Worm (Caenorhabditis elegans) whole organism, young adult: ENCODE measurements around the gene acox-1.6.

Experiments used
- B0035.1 ChIP-seq: sonication (generic microtip); optimal IDR thresholded peaks from 2 replicates; lab custom pipeline; 2016; ENCODE audit warnings: missing genetic modification characterization, mild to moderate bottlenecking, missing compliant biosample characterization, missing genotype, missing genetic modification reagents
- C06A6.2 ChIP-seq: fragments of 200-800 bp; sonication (Bioruptor generic); conservative IDR thresholded peaks from 2 replicates; pipeline ENCODE4 v1.3.6; 2022; ENCODE audit warnings: missing genetic modification characterization, missing compliant biosample characterization
- C17E4.6 ChIP-seq: fragments of 200-800 bp; sonication (Bioruptor generic); IDR thresholded peaks from 2 replicates; pipeline ENCODE4 v1.3.6; 2022; ENCODE audit warnings: missing genetic modification reagents, missing genetic modification characterization, missing compliant biosample characterization
- F10E7.11 ChIP-seq: sonication (generic microtip); optimal IDR thresholded peaks from 2 replicates; lab custom pipeline; 2017; ENCODE audit warnings: mild to moderate bottlenecking, missing genetic modification characterization, moderate library complexity, missing compliant biosample characterization
- F33H1.4 ChIP-seq: fragments of 200-800 bp; sonication (Bioruptor generic); IDR thresholded peaks from 2 replicates; pipeline ENCODE4 v1.3.6; 2022; ENCODE audit warnings: missing genetic modification reagents, missing genetic modification characterization, missing compliant biosample characterization
- F57C9.4 ChIP-seq: sonication (generic microtip); optimal IDR thresholded peaks from 2 replicates; lab custom pipeline; 2017; ENCODE audit warnings: mild to moderate bottlenecking, missing genetic modification characterization, missing compliant biosample characterization
- K11D2.4 ChIP-seq: fragments of 200-800 bp; sonication (Bioruptor generic); IDR thresholded peaks from 2 replicates; pipeline ENCODE4 v1.3.6; 2022; ENCODE audit warnings: missing genetic modification reagents, missing genetic modification characterization, missing compliant biosample characterization
- T07F8.4 ChIP-seq: sonication (generic microtip); optimal IDR thresholded peaks from 2 replicates; lab custom pipeline; 2016; ENCODE audit warnings: mild to moderate bottlenecking, missing genetic modification characterization, moderate library complexity, missing compliant biosample characterization
- Y95B8A.8 ChIP-seq: fragments of 200-800 bp; sonication (Bioruptor generic); IDR thresholded peaks from 2 replicates; pipeline ENCODE4 v1.3.6; 2022; ENCODE audit warnings: missing genetic modification reagents, missing genetic modification characterization, missing compliant biosample characterization
- ZK185.1 ChIP-seq: sonication (generic microtip); optimal IDR thresholded peaks from 2 replicates; lab custom pipeline; 2016; ENCODE audit warnings: mild to moderate bottlenecking, missing genetic modification characterization, missing compliant biosample characterization; ENCODE audit not compliant: poor library complexity, severe bottlenecking
- atf-7 ChIP-seq: sonication (generic microtip); optimal IDR thresholded peaks from 2 replicates; lab custom pipeline; 2017; ENCODE audit warnings: mild to moderate bottlenecking, missing genetic modification characterization, missing compliant biosample characterization
- attf-6 ChIP-seq: fragments of 200-800 bp; sonication (Bioruptor generic); IDR thresholded peaks from 2 replicates; pipeline ENCODE4 v1.3.6; 2022; ENCODE audit warnings: missing genetic modification reagents, missing genetic modification characterization, missing compliant biosample characterization
- bed-1 ChIP-seq: fragments of 200-800 bp; sonication (Bioruptor generic); IDR thresholded peaks from 2 replicates; pipeline ENCODE4 v1.3.6; 2022; ENCODE audit warnings: missing genetic modification reagents, missing genetic modification characterization, missing compliant biosample characterization
- cebp-1 ChIP-seq, 2 experiments: fragments of 200-800 bp in 1 of 2; sonication (Bioruptor generic) in 1 of 2; sonication (generic microtip) in 1 of 2; IDR thresholded peaks in 1 of 2; optimal IDR thresholded peaks in 1 of 2; 2 replicates each; pipeline versions ENCODE4 v1.3.6 to Lab custom; 2017 to 2022; ENCODE audit warnings: missing compliant biosample characterization in 2 of 2, missing genetic modification characterization in 2 of 2, mild to moderate bottlenecking in 1 of 2, missing genetic modification reagents in 1 of 2, moderate library complexity in 1 of 2
- ceh-100 ChIP-seq: fragments of 200-800 bp; sonication (Bioruptor generic); IDR thresholded peaks from 2 replicates; pipeline ENCODE4 v1.3.6; 2022; ENCODE audit warnings: missing genetic modification reagents, missing genetic modification characterization, missing compliant biosample characterization
- ceh-58 ChIP-seq: fragments of 200-800 bp; sonication (Bioruptor generic); IDR thresholded peaks from 2 replicates; pipeline ENCODE4 v1.3.6; 2022; ENCODE audit warnings: missing genetic modification characterization, missing compliant biosample characterization
- ceh-91 ChIP-seq: fragments of 200-800 bp; sonication (Bioruptor generic); IDR thresholded peaks from 2 replicates; pipeline ENCODE4 v1.3.6; 2022; ENCODE audit warnings: missing genetic modification reagents, missing genetic modification characterization, missing compliant biosample characterization
- dpff-1 ChIP-seq: sonication (generic microtip); optimal IDR thresholded peaks from 2 replicates; lab custom pipeline; 2017; ENCODE audit warnings: mild to moderate bottlenecking, missing genetic modification characterization, missing compliant biosample characterization
- him-1 ChIP-seq: sonication (generic microtip); optimal IDR thresholded peaks from 2 replicates; lab custom pipeline; 2016; ENCODE audit warnings: missing genotype, missing genetic modification reagents, missing genetic modification characterization, missing compliant biosample characterization
- hlh-12 ChIP-seq: sonication (generic microtip); optimal IDR thresholded peaks from 2 replicates; lab custom pipeline; 2016; ENCODE audit warnings: missing genetic modification characterization, missing compliant biosample characterization
- hrde-1 ChIP-seq: sonication (generic microtip); optimal IDR thresholded peaks from 2 replicates; lab custom pipeline; 2016; ENCODE audit warnings: missing genetic modification characterization, mild to moderate bottlenecking, missing compliant biosample characterization, moderate library complexity, missing genotype, missing genetic modification reagents, borderline replicate concordance
- lin-40 ChIP-seq: sonication (generic microtip); optimal IDR thresholded peaks from 2 replicates; lab custom pipeline; 2016; ENCODE audit warnings: missing genetic modification characterization, mild to moderate bottlenecking, missing compliant biosample characterization, missing genotype, missing genetic modification reagents
- mes-4 ChIP-seq: sonication (generic microtip); optimal IDR thresholded peaks from 2 replicates; lab custom pipeline; 2016; ENCODE audit warnings: missing genotype, missing genetic modification characterization, missing compliant biosample characterization
- mxl-1 ChIP-seq: sonication (generic microtip); optimal IDR thresholded peaks from 2 replicates; lab custom pipeline; 2016; ENCODE audit warnings: missing genetic modification characterization, missing compliant biosample characterization
- nfya-1 ChIP-seq: sonication (generic microtip); optimal IDR thresholded peaks from 2 replicates; lab custom pipeline; 2017; ENCODE audit warnings: antibody characterized with exemption, missing compliant biosample characterization, missing genetic modification characterization, borderline replicate concordance; ENCODE audit not compliant: insufficient read depth
- nhr-80 ChIP-seq: sonication (generic microtip); optimal IDR thresholded peaks from 2 replicates; lab custom pipeline; 2016; ENCODE audit warnings: missing genetic modification characterization, missing compliant biosample characterization
- pbrm-1 ChIP-seq: fragments of 200-800 bp; sonication (Bioruptor generic); IDR thresholded peaks from 2 replicates; pipeline ENCODE4 v1.3.6; 2022; ENCODE audit warnings: missing genetic modification reagents, missing genetic modification characterization, missing compliant biosample characterization
- rec-8 ChIP-seq, 2 experiments: sonication (generic microtip); optimal IDR thresholded peaks; 2 replicates each; lab custom pipeline; 2016; ENCODE audit warnings: mild to moderate bottlenecking in 2 of 2, missing genetic modification characterization in 2 of 2, missing genetic modification reagents in 2 of 2, missing genotype in 2 of 2, missing biosample characterization in 1 of 2, missing compliant biosample characterization in 1 of 2, moderate library complexity in 1 of 2
- repo-1 ChIP-seq: sonication (generic microtip); optimal IDR thresholded peaks from 2 replicates; lab custom pipeline; 2017; ENCODE audit warnings: mild to moderate bottlenecking, missing genetic modification characterization, missing compliant biosample characterization
- rpc-1 ChIP-seq, 2 experiments: fragments of 150-350 bp in 1 of 2; sonication (generic microtip) in 1 of 2; optimal IDR thresholded peaks; 2 replicates each; lab custom pipeline; 2014 to 2018; ENCODE audit warnings: missing biosample characterization in 1 of 2, missing genetic modification characterization in 1 of 2, missing genetic modification reagents in 1 of 2, missing genotype in 1 of 2
- sdz-38 ChIP-seq: sonication (generic microtip); optimal IDR thresholded peaks from 2 replicates; lab custom pipeline; 2016; ENCODE audit warnings: missing genotype, missing genetic modification characterization, missing compliant biosample characterization
- snpc-1.3 ChIP-seq: sonication (generic microtip); optimal IDR thresholded peaks from 2 replicates; lab custom pipeline; 2017; ENCODE audit warnings: missing genetic modification characterization, mild to moderate bottlenecking, missing compliant biosample characterization, antibody characterized with exemption, moderate library complexity, missing genotype, missing genetic modification reagents; ENCODE audit not compliant: insufficient read depth
- snpc-3.4 ChIP-seq: sonication (generic microtip); optimal IDR thresholded peaks from 2 replicates; lab custom pipeline; 2017; ENCODE audit warnings: missing genetic modification characterization, mild to moderate bottlenecking, missing compliant biosample characterization, antibody characterized with exemption, moderate library complexity, missing genotype, missing genetic modification reagents
- snpc-4 ChIP-seq, 5 experiments: fragments of 150-350 bp in 1 of 5; sonication (generic microtip) in 4 of 5; optimal IDR thresholded peaks; 2 replicates each; lab custom pipeline; 2014 to 2018; ENCODE audit warnings: missing genetic modification characterization in 5 of 5, missing biosample characterization in 3 of 5, antibody characterized with exemption in 2 of 5, mild to moderate bottlenecking in 2 of 5, missing compliant biosample characterization in 2 of 5, missing genotype in 2 of 5, moderate library complexity in 2 of 5, missing genetic modification reagents in 1 of 5
- tbx-9 ChIP-seq: sonication (generic microtip); optimal IDR thresholded peaks from 2 replicates; lab custom pipeline; 2016; ENCODE audit warnings: borderline replicate concordance, missing genetic modification characterization, inconsistent platforms, missing compliant biosample characterization
- ztf-25 ChIP-seq: fragments of 200-800 bp; sonication (Bioruptor generic); IDR thresholded peaks from 2 replicates; pipeline ENCODE4 v1.3.6; 2022; ENCODE audit warnings: missing genetic modification reagents, missing genetic modification characterization, missing compliant biosample characterization
- ztf-6 ChIP-seq: fragments of 200-800 bp; sonication (Bioruptor generic); IDR thresholded peaks from 2 replicates; pipeline ENCODE4 v1.3.6; 2022; ENCODE audit warnings: missing genetic modification reagents, missing genetic modification characterization, missing compliant biosample characterization

acox-1.6 gene

DNA sequence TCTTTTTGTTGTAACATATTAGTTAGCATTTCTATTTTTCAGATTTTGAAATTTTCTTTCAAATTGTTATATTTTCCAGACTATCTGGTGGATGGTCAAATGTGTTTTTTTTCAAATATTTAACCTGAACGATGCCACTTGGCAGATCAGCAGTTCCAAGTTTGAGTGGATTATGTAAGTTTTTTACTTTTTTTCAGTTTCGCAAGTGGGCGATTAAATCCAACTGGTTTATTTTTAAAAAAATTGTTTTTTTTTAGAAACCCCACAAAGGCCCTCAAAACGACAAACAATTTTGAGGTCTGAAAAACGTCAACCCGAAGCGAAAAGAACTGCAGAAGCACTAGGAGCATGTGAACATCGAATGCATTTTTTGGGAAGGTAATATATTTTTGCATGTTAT is 11.5 kb downstream of the acox-1.6 start, which contains the start of gene Y7A5A.9:
Gene Y7A5A.9 (plus strand): TSS at position 301 of the 400 bp plus-strand sequence.
- no peak for TF ChIP-seq him-1 (tag; lab: Kevin White, UChicago)
- no peak for TF ChIP-seq repo-1 (tag; lab: Kevin White, UChicago)
- TF ChIP-seq cebp-1 (GFP tag; IDR thresholded peaks at IDR 0.05; lab: Robert Waterston, UW) = no peak
- TF ChIP-seq cebp-1 (tag; optimal IDR thresholded peaks at IDR 0.05; lab: Kevin White, UChicago) = no peak

DNA sequence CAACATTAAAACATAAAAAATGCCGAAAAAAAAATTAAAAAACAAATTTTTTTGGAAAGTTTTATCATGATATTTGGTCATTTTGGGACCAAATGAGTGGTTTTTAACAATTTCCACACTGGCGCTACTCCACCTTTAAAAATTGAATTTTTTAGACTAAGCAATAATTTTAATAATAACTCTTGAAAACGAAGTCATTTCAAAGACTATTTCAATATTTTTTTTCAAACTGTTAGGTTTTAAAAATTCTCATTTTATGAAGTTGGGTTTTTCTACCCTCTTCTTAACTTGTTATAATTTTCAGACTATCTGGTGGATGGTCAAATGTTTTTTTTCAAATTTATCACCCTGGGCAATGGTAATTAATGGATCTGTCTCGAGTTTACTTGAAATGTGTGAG is 16.1 kb downstream of the acox-1.6 start, which contains the start of gene Y7A5A.8:
Gene Y7A5A.8 (plus strand): TSS at position 301 of the 400 bp plus-strand sequence.
- no peak for TF ChIP-seq bed-1 (GFP tag; lab: Robert Waterston, UW)
- no peak for TF ChIP-seq F33H1.4 (GFP tag; lab: Robert Waterston, UW)
- TF ChIP-seq mes-4 (tag; lab: Kevin White, UChicago) = no peak
- TF ChIP-seq snpc-3.4 (tag; lab: Kevin White, UChicago) = no peak
- TF ChIP-seq pbrm-1 = no peak
- no peak for TF ChIP-seq snpc-4 (GFP tag; optimal IDR thresholded peaks at IDR 0.05; lab: Kevin White, UChicago)
- no peak for TF ChIP-seq snpc-4 (tag; optimal IDR thresholded peaks at IDR 0.05; lab: Kevin White, UChicago)
- no peak for TF ChIP-seq snpc-1.3 (tag; lab: Kevin White, UChicago)
- no peak for TF ChIP-seq rec-8 (tag; optimal IDR thresholded peaks at IDR 0.05; lab: Kevin White, UChicago)
- TF ChIP-seq K11D2.4 (GFP tag; lab: Robert Waterston, UW) = no peak
- no peak for TF ChIP-seq nhr-80 (tag; lab: Kevin White, UChicago)
- TF ChIP-seq B0035.1 (tag; lab: Kevin White, UChicago) = no peak
- TF ChIP-seq ztf-25 (GFP tag; lab: Robert Waterston, UW) = no peak
- TF ChIP-seq repo-1 (tag; lab: Kevin White, UChicago) = no peak
- no peak for TF ChIP-seq mxl-1 (tag; lab: Kevin White, UChicago)
- no peak for TF ChIP-seq hrde-1 (tag; lab: Kevin White, UChicago)

DNA sequence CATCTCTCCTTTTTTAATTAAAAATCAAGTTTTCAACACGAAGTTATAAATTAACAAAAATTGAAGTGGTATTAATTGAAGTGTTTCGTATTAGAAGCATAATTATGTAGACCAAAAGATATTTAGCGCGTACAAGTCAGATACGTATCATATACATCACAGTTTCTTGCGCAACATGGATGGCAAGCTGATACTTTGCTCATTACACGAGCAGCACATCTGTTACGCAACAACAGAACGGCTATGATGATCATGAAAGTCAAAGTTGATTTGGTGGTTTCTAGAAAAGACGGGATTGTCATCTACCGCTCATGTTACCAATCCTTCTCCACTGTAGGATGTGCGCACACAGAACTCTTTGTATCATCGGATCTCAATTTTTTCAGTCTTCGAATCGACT is 23.8 kb downstream of the acox-1.6 start:
- TF ChIP-seq F10E7.11 (no peak), F57C9.4 (tag; lab: Kevin White, UChicago) (no peak), ceh-91 (GFP tag; lab: Robert Waterston, UW) (no peak), tbx-9 (no peak), C06A6.2 (GFP tag; lab: Robert Waterston, UW) (no peak)

DNA sequence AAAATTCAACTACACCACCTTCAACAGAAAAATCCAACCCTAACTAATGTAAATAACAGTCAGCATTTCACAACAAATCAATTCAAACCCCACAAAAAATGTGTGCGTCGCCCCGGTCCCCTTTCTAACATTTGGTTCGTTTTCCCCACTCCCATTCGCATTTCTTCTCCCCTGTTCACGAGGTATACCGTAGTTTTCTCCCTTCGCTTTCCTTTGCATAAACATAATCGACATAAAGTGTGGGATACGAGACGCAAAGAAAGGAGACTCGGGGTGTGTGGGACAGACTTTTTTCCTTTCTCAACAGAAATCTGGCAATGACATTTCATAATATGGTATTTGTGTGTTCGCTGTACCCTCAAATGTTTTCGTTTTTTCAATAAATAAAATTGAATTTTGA is 27.0 kb downstream of the acox-1.6 start:
- no peak for TF ChIP-seq C17E4.6 (GFP tag; lab: Robert Waterston, UW)
- no peak for TF ChIP-seq ceh-58 (GFP tag; lab: Robert Waterston, UW)
- no peak for TF ChIP-seq atf-7
- no peak for TF ChIP-seq sdz-38 (tag; lab: Kevin White, UChicago)
- no peak for TF ChIP-seq rpc-1 (optimal IDR thresholded peaks at IDR 0.05; lab: Kevin White, UChicago)
- no peak for TF ChIP-seq rpc-1 (tag; optimal IDR thresholded peaks at IDR 0.05; lab: Kevin White, UChicago)
- no peak for TF ChIP-seq T07F8.4
- TF ChIP-seq hlh-12 (tag; lab: Kevin White, UChicago) = no peak
- TF ChIP-seq ZK185.1 (tag; lab: Kevin White, UChicago) = no peak
- TF ChIP-seq nfya-1 = no peak
- TF ChIP-seq ceh-100 (GFP tag; lab: Robert Waterston, UW) = no peak
- TF ChIP-seq attf-6 (GFP tag; lab: Robert Waterston, UW) = no peak
- no peak for TF ChIP-seq dpff-1
- TF ChIP-seq Y95B8A.8 (GFP tag; lab: Robert Waterston, UW) = no peak
- TF ChIP-seq pbrm-1 = no peak
- TF ChIP-seq lin-40 (tag; lab: Kevin White, UChicago) = no peak
- TF ChIP-seq ztf-6 (GFP tag; lab: Robert Waterston, UW) = no peak
